Worm (Caenorhabditis elegans): ENCODE data around the gene Y76B12C.3.

The Y76B12C.3 gene

ce11 chrIV:1953132-1953629, 20.3 kb upstream of the Y76B12C.3 start, which contains the start of gene F52C12.2 (continued):
- TF ChIP-seq nhr-11 (tag; optimal IDR thresholded peaks at IDR 0.05) (no peak), nhr-25 (tag; optimal IDR thresholded peaks at IDR 0.05; ENCODE audit: borderline replicate concordance, insufficient read depth) (no peak), dpl-1 (GFP tag; optimal IDR thresholded peaks at IDR 0.05) (peak; percentile 82), hlh-11 (tag; optimal IDR thresholded peaks at IDR 0.05) (no peak), nhr-28 (tag; optimal IDR thresholded peaks at IDR 0.05) (no peak), daf-16 (GFP tag; optimal IDR thresholded peaks at IDR 0.05) (no peak), daf-16 (tag; optimal IDR thresholded peaks at IDR 0.05) (peak; percentile 27), lir-3 (tag; optimal IDR thresholded peaks at IDR 0.05) (no peak), zag-1 (tag; optimal IDR thresholded peaks at IDR 0.05) (no peak), mep-1 (tag; optimal IDR thresholded peaks at IDR 0.05) (peak; percentile 20), dve-1 (tag; optimal IDR thresholded peaks at IDR 0.05; ENCODE audit: insufficient read depth) (peak; percentile 22), ceh-82 (tag; optimal IDR thresholded peaks at IDR 0.05) (no peak), spr-1 (tag; optimal IDR thresholded peaks at IDR 0.05) (no peak), aha-1 (tag) (peak; percentile 53), lin-1 (GFP tag; IDR thresholded peaks at IDR 0.05) (no peak), unc-130 (GFP tag; optimal IDR thresholded peaks at IDR 0.05) (no peak), ZK337.2 (GFP tag; IDR thresholded peaks at IDR 0.05) (no peak), Y48G9A.11 (GFP tag; IDR thresholded peaks at IDR 0.05) (peak; percentile 82), snpc-4 (tag; optimal IDR thresholded peaks at IDR 0.05) (no peak), ceh-44 (GFP tag; IDR thresholded peaks at IDR 0.05) (no peak), sdz-12 (GFP tag; optimal IDR thresholded peaks at IDR 0.05) (no peak)

DNA sequence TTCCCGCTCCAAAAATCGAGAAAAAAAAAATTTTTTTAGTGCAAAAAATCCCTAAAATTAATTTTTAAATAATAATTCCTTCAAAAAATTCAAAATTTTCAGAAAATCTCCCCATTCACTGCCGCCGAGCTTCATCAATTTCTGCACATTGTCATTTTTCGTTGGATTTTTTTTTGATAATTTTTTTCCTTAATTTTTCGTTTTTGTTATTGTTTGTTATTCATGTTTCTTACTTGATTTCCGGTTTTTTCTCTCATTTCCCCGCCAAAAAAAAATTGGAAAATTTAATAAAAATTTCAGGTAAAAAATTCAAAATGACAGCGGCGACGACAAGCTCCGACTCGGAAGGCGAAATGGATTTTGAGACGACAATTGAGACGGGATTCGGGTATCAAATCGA, 17.1 kb upstream of the Y76B12C.3 start, which contains the start of gene F52C12.6:
TSS of gene F52C12.6 (plus strand) at position 301 of the 400 bp plus-strand sequence.
- no peak for TF ChIP-seq ZK546.5 (tag; optimal IDR thresholded peaks at IDR 0.05)
- peak in 1 of 2 experiments; percentile 42 for TF ChIP-seq unc-62 (GFP tag; optimal IDR thresholded peaks at IDR 0.05 in 1 of 2)
- no peak for TF ChIP-seq unc-62 (tag; optimal IDR thresholded peaks at IDR 0.05)

DNA sequence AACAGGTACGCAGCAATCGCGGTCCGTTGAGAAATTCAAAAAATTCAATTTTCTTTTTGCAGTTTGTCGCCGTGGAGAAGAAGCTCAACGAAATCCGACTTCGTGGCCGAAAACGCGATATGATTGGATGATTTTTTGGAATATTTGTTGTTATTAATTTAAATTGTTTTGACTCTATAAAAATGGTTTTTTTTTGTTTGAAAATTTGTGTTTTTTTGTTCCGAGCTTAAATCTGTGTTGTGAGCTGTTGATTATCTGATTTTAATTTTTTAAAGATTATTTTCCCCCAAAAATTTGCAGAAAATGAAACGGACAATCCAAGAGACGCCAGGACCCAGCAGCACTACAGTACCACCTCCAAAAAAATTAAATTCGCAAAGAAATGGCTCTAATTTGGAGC, 14.0 kb upstream of the Y76B12C.3 start, which contains the start of gene tdpo-1:
TSS of gene tdpo-1 (plus strand) at position 301 of the 400 bp plus-strand sequence.
- TF ChIP-seq Y48G9A.11 (GFP tag; IDR thresholded peaks at IDR 0.05) (no peak), zag-1 (tag; optimal IDR thresholded peaks at IDR 0.05) (no peak), T26A8.4 (GFP tag; IDR thresholded peaks at IDR 0.05) (no peak), attf-4 (tag; optimal IDR thresholded peaks at IDR 0.05) (no peak), lsy-2 (tag; optimal IDR thresholded peaks at IDR 0.05) (no peak), aha-1 (tag) (no peak)

DNA sequence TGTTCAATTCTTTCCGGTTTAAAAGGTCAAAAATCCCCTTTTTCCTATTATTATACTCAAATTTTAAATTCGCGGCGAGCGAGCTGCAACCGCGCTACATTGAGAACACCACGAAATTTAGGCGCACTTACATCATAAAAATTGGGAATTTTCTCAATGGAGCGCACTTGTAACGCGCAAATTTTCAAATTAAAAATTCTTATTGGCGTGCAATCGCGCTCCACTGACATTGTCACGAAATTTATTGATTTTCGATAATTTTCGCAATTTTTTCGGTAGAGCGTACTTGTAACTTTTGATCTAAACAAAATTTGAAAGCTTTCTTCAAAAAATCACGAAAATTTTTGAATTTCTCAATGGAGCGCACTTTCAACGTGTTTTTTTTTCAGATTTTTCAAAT, 10.3 kb upstream of the Y76B12C.3 start, which contains the start of gene ulp-3:
TSS of gene ulp-3 (plus strand) at position 388 of the 400 bp plus-strand sequence.
- peak; percentile 41 for TF ChIP-seq aha-1 (tag)
- no peak for TF ChIP-seq ceh-32 (tag; optimal IDR thresholded peaks at IDR 0.05; ENCODE audit: poor library complexity)
- peak; percentile 87 for TF ChIP-seq lin-38 (GFP tag; IDR thresholded peaks at IDR 0.05)
- no peak for TF ChIP-seq hif-1 (tag; optimal IDR thresholded peaks at IDR 0.05)
- no peak for TF ChIP-seq ztf-7 (tag; optimal IDR thresholded peaks at IDR 0.05)

ce11 chrIV:1964057-1964456, 9.4 kb upstream of the Y76B12C.3 start:
- TF ChIP-seq ZK546.5 (tag; optimal IDR thresholded peaks at IDR 0.05) (no peak), lin-38 (GFP tag; IDR thresholded peaks at IDR 0.05) (peak; percentile 77), jun-1 (tag; optimal IDR thresholded peaks at IDR 0.05) (no peak), spr-3 (GFP tag; optimal IDR thresholded peaks at IDR 0.05) (no peak), lin-15B (tag; optimal IDR thresholded peaks at IDR 0.05) (no peak)

Measured in whole organism, L4 larva.